Worm (Caenorhabditis elegans) whole organism, L4 larva: Measurements from ENCODE around the gene R05F9.11.
A peak's percentile ranks its signal among the peaks of the same experiment; 100 is the strongest.

Source experiments
- F26F4.8 ChIP-seq: fragments of 200-800 bp; sonication (Bioruptor generic); conservative IDR thresholded peaks from 2 replicates; pipeline ENCODE4 v1.3.6; 2022; ENCODE audit warnings: missing genetic modification characterization, missing compliant biosample characterization
- F44E2.7 ChIP-seq: fragments of 200-800 bp; sonication (Bioruptor generic); IDR thresholded peaks from 2 replicates; pipeline ENCODE4 v2.1.2; 2022; ENCODE audit warnings: missing genetic modification characterization, missing compliant biosample characterization
- T26A8.4 ChIP-seq: fragments of 200-800 bp; sonication (Bioruptor generic); IDR thresholded peaks from 2 replicates; pipeline ENCODE4 v1.3.6; 2022; ENCODE audit warnings: missing genetic modification characterization, missing compliant biosample characterization
- ZK337.2 ChIP-seq: fragments of 200-800 bp; sonication (Bioruptor generic); IDR thresholded peaks from 2 replicates; pipeline ENCODE4 v1.3.6; 2022; ENCODE audit warnings: missing genetic modification reagents, missing genetic modification characterization, missing compliant biosample characterization
- ZK546.5 ChIP-seq, 2 experiments: sonication (generic microtip); optimal IDR thresholded peaks; 2 replicates each; lab custom pipeline; 2017; ENCODE audit warnings: missing biosample characterization in 2 of 2, missing genetic modification characterization in 2 of 2
- ama-1 ChIP-seq: fragments of 150-350 bp; optimal IDR thresholded peaks from 2 replicates; lab custom pipeline; 2014; ENCODE audit warnings: inconsistent platforms, mixed read lengths
- ceh-20 ChIP-seq: fragments of 200-800 bp; sonication (Bioruptor generic); IDR thresholded peaks from 2 replicates; pipeline ENCODE4 v1.3.6; 2022; ENCODE audit warnings: missing genetic modification reagents, missing genetic modification characterization, missing compliant biosample characterization
- ceh-62 ChIP-seq: sonication (generic microtip); optimal IDR thresholded peaks from 2 replicates; lab custom pipeline; 2017; ENCODE audit warnings: missing biosample characterization, missing genetic modification characterization
- daf-16 ChIP-seq, 3 experiments: sonication (generic microtip); optimal IDR thresholded peaks; 2 replicates each; lab custom pipeline; 2016 to 2017; ENCODE audit warnings: missing genetic modification characterization in 3 of 3, missing genetic modification reagents in 3 of 3, mild to moderate bottlenecking in 2 of 3, missing compliant biosample characterization in 2 of 3, missing biosample characterization in 1 of 3, moderate library complexity in 1 of 3
- daf-8 ChIP-seq: fragments of 200-800 bp; sonication (Bioruptor generic); IDR thresholded peaks from 2 replicates; pipeline ENCODE4 v1.3.6; 2022; ENCODE audit warnings: missing genetic modification characterization, missing compliant biosample characterization
- dmd-6 ChIP-seq: fragments of 200-800 bp; sonication (Bioruptor generic); IDR thresholded peaks from 2 replicates; pipeline ENCODE4 v1.3.6; 2022; ENCODE audit warnings: missing genetic modification reagents, missing genetic modification characterization, missing compliant biosample characterization
- dpl-1 ChIP-seq: fragments of 150-350 bp; optimal IDR thresholded peaks from 2 replicates; lab custom pipeline; 2014; ENCODE audit warnings: missing biosample characterization, missing genetic modification reagents, missing genetic modification characterization
- dve-1 ChIP-seq: sonication (generic microtip); optimal IDR thresholded peaks from 2 replicates; lab custom pipeline; 2017; ENCODE audit warnings: antibody characterized with exemption, mild to moderate bottlenecking, missing genetic modification characterization, missing compliant biosample characterization; ENCODE audit not compliant: insufficient read depth
- gei-8 ChIP-seq: fragments of 200-800 bp; sonication (Bioruptor generic); optimal IDR thresholded peaks from 2 replicates; lab custom pipeline; 2018; ENCODE audit warnings: mild to moderate bottlenecking, missing genetic modification characterization, missing compliant biosample characterization
- hif-1 ChIP-seq, 2 experiments: sonication (generic microtip); optimal IDR thresholded peaks; 2 replicates each; lab custom pipeline; 2016 to 2017; ENCODE audit warnings: missing compliant biosample characterization in 2 of 2, missing genetic modification characterization in 2 of 2, missing genetic modification reagents in 2 of 2, missing genotype in 2 of 2, mild to moderate bottlenecking in 1 of 2
- hlh-11 ChIP-seq: fragments of 200-800 bp; sonication (Bioruptor generic); optimal IDR thresholded peaks from 2 replicates; lab custom pipeline; 2018; ENCODE audit warnings: mild to moderate bottlenecking, missing genetic modification characterization, missing compliant biosample characterization
- hlh-30 ChIP-seq: sonication (generic microtip); optimal IDR thresholded peaks from 2 replicates; lab custom pipeline; 2017; ENCODE audit warnings: antibody characterized with exemption, mild to moderate bottlenecking, missing genetic modification characterization, missing compliant biosample characterization; ENCODE audit not compliant: insufficient read depth
- hmg-1.1 ChIP-seq: fragments of 200-800 bp; sonication (Bioruptor generic); IDR thresholded peaks from 2 replicates; pipeline ENCODE4 v1.3.6; 2022; ENCODE audit warnings: missing genetic modification reagents, missing genetic modification characterization, missing compliant biosample characterization
- jun-1 ChIP-seq: fragments of 150-350 bp; optimal IDR thresholded peaks from 2 replicates; lab custom pipeline; 2014; ENCODE audit warnings: missing biosample characterization, missing genetic modification reagents, missing genetic modification characterization
- lin-13 ChIP-seq: fragments of 150-350 bp; optimal IDR thresholded peaks from 2 replicates; lab custom pipeline; 2014; ENCODE audit warnings: missing biosample characterization, missing genetic modification reagents, missing genetic modification characterization
- lin-15B ChIP-seq: fragments of 150-350 bp; sonication (generic microtip); optimal IDR thresholded peaks from 3 replicates; lab custom pipeline; 2014; ENCODE audit warnings: missing biosample characterization, missing genetic modification characterization
- lin-29 ChIP-seq: fragments of 200-800 bp; sonication (Bioruptor generic); IDR thresholded peaks from 2 replicates; pipeline ENCODE4 v1.3.6; 2022; ENCODE audit warnings: missing genetic modification reagents, missing genetic modification characterization, missing compliant biosample characterization
- lin-38 ChIP-seq: fragments of 200-800 bp; sonication (Bioruptor generic); IDR thresholded peaks from 2 replicates; pipeline ENCODE4 v1.3.6; 2022; ENCODE audit warnings: missing genetic modification reagents, missing genetic modification characterization, missing compliant biosample characterization
- lsy-2 ChIP-seq, 2 experiments: fragments of 150-350 bp in 1 of 2; sonication (generic microtip) in 1 of 2; optimal IDR thresholded peaks; 2 replicates each; lab custom pipeline; 2014 to 2017; ENCODE audit warnings: missing biosample characterization in 2 of 2, missing genetic modification characterization in 2 of 2
- mes-2 ChIP-seq: sonication (generic microtip); optimal IDR thresholded peaks from 2 replicates; lab custom pipeline; 2016; ENCODE audit warnings: missing genotype, mild to moderate bottlenecking, missing genetic modification characterization, missing compliant biosample characterization; ENCODE audit not compliant: poor library complexity, severe bottlenecking
- nhr-10 ChIP-seq: fragments of 150-350 bp; optimal IDR thresholded peaks from 2 replicates; lab custom pipeline; 2014; ENCODE audit warnings: missing biosample characterization, missing genetic modification characterization
- nhr-11 ChIP-seq: fragments of 150-350 bp; optimal IDR thresholded peaks from 2 replicates; lab custom pipeline; 2014; ENCODE audit warnings: missing biosample characterization, missing genetic modification characterization
- nhr-237 ChIP-seq: sonication (generic microtip); optimal IDR thresholded peaks from 2 replicates; lab custom pipeline; 2017; ENCODE audit warnings: missing biosample characterization, missing genetic modification characterization
- nhr-28 ChIP-seq: fragments of 150-350 bp; optimal IDR thresholded peaks from 2 replicates; lab custom pipeline; 2014; ENCODE audit warnings: missing biosample characterization, missing genetic modification characterization
- nhr-41 ChIP-seq: fragments of 200-800 bp; sonication (Bioruptor generic); IDR thresholded peaks from 2 replicates; pipeline ENCODE4 v1.3.6; 2022; ENCODE audit warnings: missing genetic modification reagents, missing genetic modification characterization, missing compliant biosample characterization
- nhr-42 ChIP-seq: fragments of 200-800 bp; sonication (Bioruptor generic); IDR thresholded peaks from 2 replicates; pipeline ENCODE4 v1.3.6; 2022; ENCODE audit warnings: missing genetic modification characterization, missing compliant biosample characterization
- nhr-6 ChIP-seq: fragments of 150-350 bp; optimal IDR thresholded peaks from 2 replicates; lab custom pipeline; 2014; ENCODE audit warnings: missing biosample characterization, missing genetic modification characterization
- nhr-76 ChIP-seq: fragments of 150-350 bp; optimal IDR thresholded peaks from 2 replicates; lab custom pipeline; 2014; ENCODE audit warnings: missing biosample characterization, missing genetic modification characterization
- nhr-77 ChIP-seq: fragments of 150-350 bp; optimal IDR thresholded peaks from 2 replicates; lab custom pipeline; 2014; ENCODE audit warnings: missing biosample characterization, missing genetic modification characterization
- saeg-2 ChIP-seq: fragments of 200-800 bp; sonication (Bioruptor generic); IDR thresholded peaks from 2 replicates; pipeline ENCODE4 v1.3.6; 2022; ENCODE audit warnings: missing genetic modification reagents, missing genetic modification characterization, missing compliant biosample characterization
- sdz-12 ChIP-seq: fragments of 200-800 bp; sonication (Bioruptor generic); optimal IDR thresholded peaks from 2 replicates; lab custom pipeline; 2018; ENCODE audit warnings: mild to moderate bottlenecking, missing genetic modification characterization, missing compliant biosample characterization
- snpc-4 ChIP-seq: fragments of 150-350 bp; optimal IDR thresholded peaks from 2 replicates; lab custom pipeline; 2014; ENCODE audit warnings: missing biosample characterization, missing genetic modification characterization
- spr-1 ChIP-seq: sonication (generic microtip); optimal IDR thresholded peaks from 2 replicates; lab custom pipeline; 2016; ENCODE audit warnings: mild to moderate bottlenecking, missing genetic modification characterization, missing compliant biosample characterization
- unc-39 ChIP-seq: sonication (generic microtip); optimal IDR thresholded peaks from 2 replicates; lab custom pipeline; 2017; ENCODE audit warnings: missing biosample characterization, missing genetic modification characterization
- unc-62 ChIP-seq, 3 experiments: fragments of 150-350 bp in 1 of 3; sonication (generic microtip); optimal IDR thresholded peaks in 2 of 3; peaks in 1 of 3; 1 replicate in 1 of 3; 2 replicates in 2 of 3; lab custom pipeline; 2014 to 2017; ENCODE audit warnings: missing biosample characterization in 3 of 3, missing genetic modification characterization in 3 of 3, missing genetic modification reagents in 3 of 3, missing genotype in 1 of 3
- zag-1 ChIP-seq: fragments of 150-350 bp; optimal IDR thresholded peaks from 2 replicates; lab custom pipeline; 2014; ENCODE audit warnings: missing biosample characterization, missing genetic modification characterization
- zfp-2 ChIP-seq: sonication (generic microtip); optimal IDR thresholded peaks from 2 replicates; lab custom pipeline; 2016; ENCODE audit warnings: mild to moderate bottlenecking, missing genetic modification characterization, missing compliant biosample characterization
- zfp-3 ChIP-seq: fragments of 200-800 bp; sonication (Bioruptor generic); conservative IDR thresholded peaks from 2 replicates; pipeline ENCODE4 v1.3.6; 2022; ENCODE audit warnings: missing genetic modification reagents, missing genetic modification characterization, missing compliant biosample characterization
- zip-11 ChIP-seq: fragments of 200-800 bp; sonication (Bioruptor generic); IDR thresholded peaks from 2 replicates; pipeline ENCODE4 v1.3.6; 2022; ENCODE audit warnings: missing genetic modification characterization, missing compliant biosample characterization
- ztf-7 ChIP-seq: fragments of 150-350 bp; optimal IDR thresholded peaks from 2 replicates; lab custom pipeline; 2014; ENCODE audit warnings: missing biosample characterization, missing genetic modification characterization

The R05F9.11 gene

DNA sequence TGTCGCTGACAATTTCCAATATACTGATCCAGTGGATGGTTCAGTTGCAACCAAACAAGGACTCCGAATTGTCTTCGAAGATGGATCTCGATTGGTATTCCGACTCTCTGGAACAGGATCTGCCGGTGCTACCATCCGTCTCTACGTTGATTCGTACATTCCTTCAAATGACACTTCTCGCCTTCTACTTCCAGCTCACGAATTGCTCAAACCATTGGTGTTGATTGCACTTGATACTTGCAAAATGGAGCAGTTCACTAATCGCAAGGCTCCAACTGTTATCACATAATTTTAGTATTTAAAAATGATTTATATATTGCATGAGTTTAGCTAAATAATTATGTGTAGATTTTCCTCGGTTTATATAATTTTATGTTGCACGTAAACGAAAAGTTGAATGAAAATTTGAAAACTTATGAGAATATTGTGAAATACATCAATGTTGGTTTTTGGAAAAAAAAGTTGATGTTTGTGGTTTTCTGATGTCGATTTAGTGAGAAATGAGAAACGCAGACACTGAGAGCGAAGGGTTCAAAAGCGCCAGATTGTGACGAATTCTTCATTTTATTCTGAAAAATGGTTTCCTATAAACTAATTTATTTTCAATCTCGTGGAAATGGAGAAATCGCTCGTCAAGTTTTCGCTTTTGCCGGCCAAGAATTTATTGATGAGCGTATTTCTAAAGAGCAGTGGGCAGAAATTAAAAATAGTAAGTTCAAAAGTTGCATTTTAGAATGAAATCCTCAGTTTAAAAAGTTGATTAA is 22.8 kb downstream of the R05F9.11 start, which contains the start of gene gst-9 (continued):
- no peak for TF ChIP-seq lin-29 (GFP tag; lab: Robert Waterston, UW)
- TF ChIP-seq lin-38 (GFP tag; lab: Robert Waterston, UW): peak; percentile 48
- peak; percentile 48; the same call in 1 of the 2 replicates for TF ChIP-seq T26A8.4 (GFP tag; lab: Robert Waterston, UW)
- no peak for TF ChIP-seq nhr-76
- no peak for TF ChIP-seq saeg-2 (GFP tag; lab: Robert Waterston, UW)
- TF ChIP-seq hlh-30 (tag; lab: Kevin White, UChicago): peak; percentile 10
- TF ChIP-seq unc-62 (GFP tag; optimal IDR thresholded peaks at IDR 0.05 in 1 of 2; lab: Kevin White, UChicago): peak in 1 of 2 experiments; percentile 84
- TF ChIP-seq unc-62 (tag; optimal IDR thresholded peaks at IDR 0.05; lab: Kevin White, UChicago): no peak
- TF ChIP-seq lin-13 (GFP tag; lab: Kevin White, UChicago): peak; percentile 57
- no peak for TF ChIP-seq daf-8 (GFP tag; lab: Robert Waterston, UW)
- no peak for TF ChIP-seq jun-1 (tag; lab: Kevin White, UChicago)
- no peak for TF ChIP-seq lin-15B (tag; lab: Kevin White, UChicago)
- no peak for TF ChIP-seq ZK546.5 (tag; optimal IDR thresholded peaks at IDR 0.05; lab: Kevin White, UChicago)
- 0 out of 2 replicates have a peak, but pooled peaks have one; percentile 64 for TF ChIP-seq nhr-42 (GFP tag; lab: Robert Waterston, UW)
- 0 out of 2 replicates have a peak, but pooled peaks have one; percentile 8 for TF ChIP-seq dmd-6 (GFP tag; lab: Robert Waterston, UW)
- TF ChIP-seq hlh-11 (tag; lab: Kevin White, UChicago): peak; percentile 42
- TF ChIP-seq nhr-77 (tag; lab: Kevin White, UChicago): no peak
- TF ChIP-seq zfp-3 (GFP tag; lab: Robert Waterston, UW): peak; percentile 92
- TF ChIP-seq nhr-6 (tag; lab: Kevin White, UChicago): no peak
- TF ChIP-seq gei-8 (GFP tag; lab: Kevin White, UChicago): no peak
- no peak for TF ChIP-seq F44E2.7
- no peak for TF ChIP-seq F26F4.8 (GFP tag; lab: Robert Waterston, UW)
- TF ChIP-seq mes-2 (tag; lab: Kevin White, UChicago): no peak
- no peak for TF ChIP-seq unc-39 (tag; lab: Kevin White, UChicago)
- peak; percentile 23 for TF ChIP-seq spr-1 (tag; lab: Kevin White, UChicago)
- TF ChIP-seq nhr-237 (tag; lab: Kevin White, UChicago): no peak
- TF ChIP-seq snpc-4 (tag; lab: Kevin White, UChicago): no peak
- no peak for TF ChIP-seq ztf-7 (tag; lab: Kevin White, UChicago)
- TF ChIP-seq zag-1 (tag; lab: Kevin White, UChicago): no peak
- TF ChIP-seq ZK337.2 (GFP tag; lab: Robert Waterston, UW): no peak
- TF ChIP-seq dpl-1: no peak
- TF ChIP-seq, all 104 proteins: peak for 29

DNA sequence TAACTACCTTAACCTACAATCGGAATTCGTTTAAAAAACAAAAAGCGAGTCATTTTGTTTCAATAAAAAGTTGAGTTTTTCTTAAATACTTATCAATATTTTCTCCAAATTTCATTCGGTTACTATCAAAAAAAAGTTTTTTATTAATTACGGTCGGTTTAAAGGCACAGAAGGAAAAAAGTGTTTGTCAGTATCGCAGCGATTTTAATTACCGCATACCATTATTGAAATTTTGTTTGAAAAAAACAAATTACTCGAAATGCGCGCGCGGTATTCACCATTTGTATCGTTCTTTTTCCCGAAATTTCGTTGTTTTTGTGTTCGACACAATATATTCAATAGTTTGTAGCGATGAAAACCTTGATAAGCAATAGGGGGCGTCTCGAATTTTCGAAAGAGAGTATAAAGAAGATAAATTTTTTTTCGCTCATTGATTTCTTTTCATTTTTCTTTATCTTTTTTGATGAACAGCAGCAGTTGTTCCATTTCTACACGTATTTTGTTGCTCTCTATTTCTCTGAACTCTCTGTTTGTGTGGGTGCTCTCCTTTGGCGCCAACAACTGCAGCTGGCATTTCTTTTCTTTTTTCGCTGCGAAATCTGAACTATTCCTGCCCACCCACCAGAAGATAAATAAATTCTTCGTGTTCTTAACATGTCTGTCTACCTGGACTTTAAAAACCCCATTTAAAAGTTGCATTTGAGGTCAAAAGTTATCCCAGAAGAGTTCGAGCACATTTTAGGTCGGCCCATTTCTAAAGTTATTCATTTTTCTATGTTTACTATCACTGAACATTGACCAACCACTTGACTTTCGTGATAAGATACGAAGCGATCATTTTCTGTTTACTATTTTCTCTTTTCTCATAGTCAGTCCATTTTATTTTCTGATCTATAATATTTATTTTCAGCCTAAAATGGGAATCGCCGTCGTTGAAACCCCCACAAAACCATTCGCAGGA is 25.2 kb downstream of the R05F9.11 start, which contains the start of gene pgm-1:
Gene pgm-1 (plus strand): TSS at position 911 of the 961 bp plus-strand sequence.
- TF ChIP-seq zip-11 (GFP tag; lab: Robert Waterston, UW) (no peak), dve-1 (tag; lab: Kevin White, UChicago) (peak; percentile 4), lin-13 (GFP tag; lab: Kevin White, UChicago) (no peak), nhr-41 (GFP tag; lab: Robert Waterston, UW) (no peak), sdz-12 (GFP tag; lab: Kevin White, UChicago) (no peak), hif-1 (tag; optimal IDR thresholded peaks at IDR 0.05; lab: Kevin White, UChicago) (peak in 1 of 2 experiments; percentile 72), zfp-2 (no peak), ceh-20 (GFP tag; lab: Robert Waterston, UW) (0 out of 2 replicates have a peak, but pooled peaks have one; percentile 14), nhr-10 (tag; lab: Kevin White, UChicago) (no peak), nhr-11 (tag; lab: Kevin White, UChicago) (peak; percentile 61), daf-16 (GFP tag; optimal IDR thresholded peaks at IDR 0.05; lab: Kevin White, UChicago) (peak in 1 of 2 experiments; percentile 64), daf-16 (tag; optimal IDR thresholded peaks at IDR 0.05; lab: Kevin White, UChicago) (peak; percentile 43), ceh-62 (tag; lab: Kevin White, UChicago) (no peak), lsy-2 (tag; optimal IDR thresholded peaks at IDR 0.05; lab: Kevin White, UChicago) (peak in 1 of 2 experiments; percentile 44), ama-1 (lab: Kevin White, UChicago) (peak; percentile 56), nhr-6 (tag; lab: Kevin White, UChicago) (no peak), hmg-1.1 (GFP tag; lab: Robert Waterston, UW) (peak; percentile 57; the same call in 1 of the 2 replicates), dmd-6 (GFP tag; lab: Robert Waterston, UW) (no peak), hlh-11 (tag; lab: Kevin White, UChicago) (peak; percentile 72), nhr-28 (peak; percentile 97), F26F4.8 (GFP tag; lab: Robert Waterston, UW) (no peak)
